Fruit fly (Drosophila melanogaster): ENCODE data around the gene CG13728.

The CG13728 gene

dm6 chr3L:17382628-17383027 lies at the start of gene CG13728:
Gene CG13728, minus strand, starts transcription at chr3L:17382728.
- TF ChIP-seq Jra (GFP tag; optimal IDR thresholded peaks at IDR 0.05): no peak
- no peak for TF ChIP-seq CG9705 (GFP tag; optimal IDR thresholded peaks at IDR 0.05)
- TF ChIP-seq Hr78 (GFP tag; optimal IDR thresholded peaks at IDR 0.05): no peak
- no peak for TF ChIP-seq foxo (GFP tag; optimal IDR thresholded peaks at IDR 0.05)
- no peak for TF ChIP-seq brk (GFP tag; optimal IDR thresholded peaks at IDR 0.05)
- TF ChIP-seq dl (GFP tag; optimal IDR thresholded peaks at IDR 0.05; ENCODE audit: insufficient read depth in 1 of 2, partially characterized antibody in 2 of 2): no peak
- TF ChIP-seq Myc (optimal IDR thresholded peaks at IDR 0.05): no peak
- no peak for TF ChIP-seq psq (GFP tag; optimal IDR thresholded peaks at IDR 0.05)
- no peak for TF ChIP-seq rgr (GFP tag; optimal IDR thresholded peaks at IDR 0.05)
- TF ChIP-seq pan (optimal IDR thresholded peaks at IDR 0.05): no peak
- TF ChIP-seq Dif (GFP tag; optimal IDR thresholded peaks at IDR 0.05; ENCODE audit: partially characterized antibody): no peak
- TF ChIP-seq OdsH (GFP tag; optimal IDR thresholded peaks at IDR 0.05): no peak
- no peak for TF ChIP-seq h (GFP tag; optimal IDR thresholded peaks at IDR 0.05)
- TF ChIP-seq jim (GFP tag; optimal IDR thresholded peaks at IDR 0.05): no peak
- TF ChIP-seq woc (GFP tag; optimal IDR thresholded peaks at IDR 0.05): no peak
- TF ChIP-seq Sp1 (GFP tag; optimal IDR thresholded peaks at IDR 0.05): no peak

dm6 chr3L:17430957-17431585 lies 48.5 kb upstream of the CG13728 start:
- TF ChIP-seq foxo (GFP tag; optimal IDR thresholded peaks at IDR 0.05): peak in 1 of 2 experiments; percentile 33
- TF ChIP-seq fru (GFP tag; optimal IDR thresholded peaks at IDR 0.05): peak; percentile 47
- peak; percentile 22 for TF ChIP-seq ey (GFP tag; optimal IDR thresholded peaks at IDR 0.05)
- TF ChIP-seq CG32264 (GFP tag; optimal IDR thresholded peaks at IDR 0.05): peak; percentile 21
- TF ChIP-seq woc (GFP tag; optimal IDR thresholded peaks at IDR 0.05): peak; percentile 20
- no peak for TF ChIP-seq dl (GFP tag; optimal IDR thresholded peaks at IDR 0.05; ENCODE audit: insufficient read depth in 1 of 2, partially characterized antibody in 2 of 2)
- peak; percentile 5 for TF ChIP-seq h (GFP tag; optimal IDR thresholded peaks at IDR 0.05)
- peak; percentile 14 for TF ChIP-seq br (GFP tag; optimal IDR thresholded peaks at IDR 0.05)
- no peak for TF ChIP-seq sage (GFP tag; optimal IDR thresholded peaks at IDR 0.05)

dm6 chr3L:17430390-17430789 lies 47.9 kb upstream of the CG13728 start:
- TF ChIP-seq OdsH (GFP tag; optimal IDR thresholded peaks at IDR 0.05) (no peak), tai (GFP tag; optimal IDR thresholded peaks at IDR 0.05) (no peak), woc (GFP tag; optimal IDR thresholded peaks at IDR 0.05) (no peak), Dif (GFP tag; optimal IDR thresholded peaks at IDR 0.05; ENCODE audit: partially characterized antibody) (peak; percentile 80), CG32264 (GFP tag; optimal IDR thresholded peaks at IDR 0.05) (no peak), GATAd (GFP tag; optimal IDR thresholded peaks at IDR 0.05) (no peak), Vsx2 (GFP tag; optimal IDR thresholded peaks at IDR 0.05; ENCODE audit: partially characterized antibody) (no peak), Jra (GFP tag; optimal IDR thresholded peaks at IDR 0.05) (peak; percentile 48), dsf (GFP tag; optimal IDR thresholded peaks at IDR 0.05; ENCODE audit: borderline replicate concordance) (no peak), Abd-B (GFP tag; optimal IDR thresholded peaks at IDR 0.05) (no peak), foxo (GFP tag; optimal IDR thresholded peaks at IDR 0.05) (no peak), CrebA (GFP tag; optimal IDR thresholded peaks at IDR 0.05; ENCODE audit: borderline replicate concordance) (no peak), usp (GFP tag; optimal IDR thresholded peaks at IDR 0.05) (no peak), pan (optimal IDR thresholded peaks at IDR 0.05) (no peak), Hr78 (GFP tag; optimal IDR thresholded peaks at IDR 0.05) (no peak), sage (GFP tag; optimal IDR thresholded peaks at IDR 0.05) (no peak), N (GFP tag; optimal IDR thresholded peaks at IDR 0.05) (no peak), psq (GFP tag; optimal IDR thresholded peaks at IDR 0.05) (no peak), sv (GFP tag; optimal IDR thresholded peaks at IDR 0.05) (no peak), Mio (GFP tag; optimal IDR thresholded peaks at IDR 0.05) (no peak), rgr (GFP tag; optimal IDR thresholded peaks at IDR 0.05) (no peak), brk (GFP tag; optimal IDR thresholded peaks at IDR 0.05) (no peak), Myc (optimal IDR thresholded peaks at IDR 0.05) (no peak), br (GFP tag; optimal IDR thresholded peaks at IDR 0.05) (peak; percentile 6), Dfd (GFP tag; optimal IDR thresholded peaks at IDR 0.05) (no peak), Rel (GFP tag; optimal IDR thresholded peaks at IDR 0.05) (no peak), Rel (tag; optimal IDR thresholded peaks at IDR 0.05) (no peak), HLH106 (tag; optimal IDR thresholded peaks at IDR 0.05) (no peak), Sp1 (GFP tag; optimal IDR thresholded peaks at IDR 0.05) (no peak), Hr83 (GFP tag; optimal IDR thresholded peaks at IDR 0.05; ENCODE audit: poor library complexity, severe bottlenecking) (no peak), Hnf4 (GFP tag; optimal IDR thresholded peaks at IDR 0.05) (no peak), h (GFP tag; optimal IDR thresholded peaks at IDR 0.05) (peak; percentile 1), dl (GFP tag; optimal IDR thresholded peaks at IDR 0.05; ENCODE audit: insufficient read depth in 1 of 2, partially characterized antibody in 2 of 2) (peak in 1 of 2 experiments; percentile 44), dmrt93B (GFP tag; optimal IDR thresholded peaks at IDR 0.05) (no peak), jim (GFP tag; optimal IDR thresholded peaks at IDR 0.05) (no peak), fru (GFP tag; optimal IDR thresholded peaks at IDR 0.05) (no peak), ey (GFP tag; optimal IDR thresholded peaks at IDR 0.05) (no peak), CG9705 (GFP tag; optimal IDR thresholded peaks at IDR 0.05) (no peak), lola (GFP tag; optimal IDR thresholded peaks at IDR 0.05) (no peak)

Data from whole organism, wandering third instar larva.